Worm (Caenorhabditis elegans): ENCODE data around the gene ZC416.2.

ZC416.2 gene

DNA sequence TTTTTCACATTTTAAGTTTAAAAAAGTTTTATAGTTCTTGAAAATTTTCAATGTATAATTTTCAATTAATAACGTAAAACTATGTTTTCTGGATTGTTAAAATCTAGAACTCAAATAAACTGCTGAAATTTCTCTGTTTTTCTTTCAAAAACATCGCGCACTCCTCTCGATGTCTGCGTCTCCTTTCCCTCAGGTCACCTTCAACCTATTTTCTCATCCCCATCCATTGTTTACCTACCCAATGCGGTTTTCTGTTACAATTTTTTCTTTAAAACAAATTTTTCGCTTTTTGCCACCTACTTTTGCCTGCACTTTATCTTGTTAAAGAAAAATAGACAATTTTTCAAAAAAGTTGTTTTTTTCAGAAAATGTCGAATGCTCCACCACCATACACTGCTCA lies at the start of gene ZC416.2:
Gene ZC416.2 (plus strand): TSS at position 366 of the 400 bp plus-strand sequence.
- TF ChIP-seq hmg-11 (tag; optimal IDR thresholded peaks at IDR 0.05) (peak; percentile 39), nfya-1 (tag; optimal IDR thresholded peaks at IDR 0.05; ENCODE audit: insufficient read depth) (peak; percentile 4), nhr-67 (tag; optimal IDR thresholded peaks at IDR 0.05) (no peak), pha-4 (tag; optimal IDR thresholded peaks at IDR 0.05) (peak; percentile 89)

DNA sequence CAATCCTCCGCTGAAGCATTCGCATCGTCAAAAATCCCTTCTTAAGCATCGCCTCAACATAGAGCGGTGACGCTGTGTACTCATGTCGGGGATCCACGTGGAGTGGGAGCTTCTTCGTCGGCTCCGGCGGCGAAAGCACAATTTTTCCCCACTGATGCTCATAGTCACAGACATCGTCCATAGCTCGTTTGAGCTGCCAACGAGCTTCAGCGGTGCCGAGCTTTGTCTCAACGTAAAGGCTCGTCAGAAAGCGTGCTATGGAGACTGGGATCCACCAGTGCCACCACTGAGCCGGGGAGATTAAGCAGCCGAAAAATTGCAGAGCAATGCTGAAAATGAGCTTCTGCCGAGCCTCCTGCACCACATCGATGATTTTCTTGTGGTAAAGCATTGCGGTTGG lies 42.6 kb upstream of the ZC416.2 start:
- TF ChIP-seq elt-2 (tag; optimal IDR thresholded peaks at IDR 0.05) (no peak), sea-2 (GFP tag; optimal IDR thresholded peaks at IDR 0.05) (no peak), fkh-10 (GFP tag; optimal IDR thresholded peaks at IDR 0.05) (no peak), unc-62 (GFP tag; optimal IDR thresholded peaks at IDR 0.05) (no peak), nhr-67 (tag; optimal IDR thresholded peaks at IDR 0.05) (no peak), aly-2 (tag; optimal IDR thresholded peaks at IDR 0.05) (no peak), hmg-11 (tag; optimal IDR thresholded peaks at IDR 0.05) (no peak), nhr-77 (tag; optimal IDR thresholded peaks at IDR 0.05) (no peak), egl-5 (tag; optimal IDR thresholded peaks at IDR 0.05) (no peak), fkh-2 (tag; optimal IDR thresholded peaks at IDR 0.05) (no peak), ZK546.5 (tag; optimal IDR thresholded peaks at IDR 0.05) (no peak), nhr-23 (tag; optimal IDR thresholded peaks at IDR 0.05) (no peak), egl-27 (tag; optimal IDR thresholded peaks at IDR 0.05) (no peak), elt-1 (tag; optimal IDR thresholded peaks at IDR 0.05) (no peak)

DNA sequence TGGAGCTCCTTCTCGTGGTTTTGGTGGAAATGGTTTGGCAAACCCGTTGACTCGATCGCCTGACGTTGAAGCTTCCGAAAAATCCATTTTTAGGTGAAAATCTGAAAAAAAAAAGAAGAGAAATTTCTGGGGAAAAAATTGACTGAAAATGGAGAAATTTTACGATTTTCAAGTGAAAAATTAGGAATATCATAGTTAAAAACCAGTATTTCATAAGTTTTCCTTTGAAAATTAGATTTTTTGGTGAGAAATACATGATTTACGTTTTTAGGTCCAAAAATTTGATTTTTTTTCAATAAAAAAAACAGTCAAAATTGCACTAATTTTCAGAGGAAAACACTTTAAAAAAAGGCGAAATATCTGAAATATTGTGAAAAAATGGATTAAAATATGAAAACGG lies 39.9 kb upstream of the ZC416.2 start, which contains the start of gene taf-2:
Gene taf-2 (minus strand): TSS at position 101 of the 400 bp plus-strand sequence.
- TF ChIP-seq nhr-43 (tag; optimal IDR thresholded peaks at IDR 0.05; ENCODE audit: poor library complexity, severe bottlenecking) (no peak), jun-1 (tag; optimal IDR thresholded peaks at IDR 0.05) (no peak), eor-1 (tag; optimal IDR thresholded peaks at IDR 0.05) (no peak), skn-1 (tag; optimal IDR thresholded peaks at IDR 0.05) (no peak), ZK546.5 (tag; optimal IDR thresholded peaks at IDR 0.05) (no peak), lsy-12 (tag; optimal IDR thresholded peaks at IDR 0.05) (no peak), daf-12 (tag; optimal IDR thresholded peaks at IDR 0.05) (no peak), nhr-28 (tag; optimal IDR thresholded peaks at IDR 0.05) (no peak), nhr-11 (tag; optimal IDR thresholded peaks at IDR 0.05) (no peak), nhr-23 (tag; optimal IDR thresholded peaks at IDR 0.05) (no peak), elt-3 (tag; optimal IDR thresholded peaks at IDR 0.05) (no peak), nhr-76 (tag; optimal IDR thresholded peaks at IDR 0.05) (no peak), aly-2 (tag; optimal IDR thresholded peaks at IDR 0.05) (no peak), mdl-1 (tag; optimal IDR thresholded peaks at IDR 0.05) (no peak), hmg-11 (tag; optimal IDR thresholded peaks at IDR 0.05) (no peak), ceh-9 (tag; optimal IDR thresholded peaks at IDR 0.05) (no peak), pqm-1 (tag; optimal IDR thresholded peaks at IDR 0.05) (no peak), tbx-2 (tag; optimal IDR thresholded peaks at IDR 0.05) (no peak)

DNA sequence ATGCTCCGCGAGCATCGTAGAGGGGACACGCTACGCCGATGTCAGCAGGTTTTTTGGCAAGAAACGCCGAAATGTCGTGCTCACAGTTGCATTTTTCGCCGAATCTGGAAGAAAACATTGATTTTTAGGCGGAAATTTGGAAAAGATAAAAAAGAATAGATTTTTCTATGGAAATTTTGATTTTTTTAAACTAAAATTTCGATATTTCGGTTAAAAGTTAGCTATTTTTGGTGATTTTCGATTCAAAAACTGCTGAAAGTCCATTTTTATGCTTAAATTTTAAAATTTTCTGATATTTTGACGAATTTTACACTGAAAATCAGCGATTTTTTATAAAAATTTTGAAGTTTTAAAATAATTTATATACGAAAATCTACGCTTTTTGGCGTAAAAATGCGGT lies 36.1 kb upstream of the ZC416.2 start:
- TF ChIP-seq nhr-67 (tag; optimal IDR thresholded peaks at IDR 0.05) (no peak), lin-39 (tag; optimal IDR thresholded peaks at IDR 0.05) (no peak), R02D3.7 (tag; optimal IDR thresholded peaks at IDR 0.05) (no peak), skn-1 (tag; optimal IDR thresholded peaks at IDR 0.05) (no peak), pqm-1 (tag; optimal IDR thresholded peaks at IDR 0.05) (no peak)

DNA sequence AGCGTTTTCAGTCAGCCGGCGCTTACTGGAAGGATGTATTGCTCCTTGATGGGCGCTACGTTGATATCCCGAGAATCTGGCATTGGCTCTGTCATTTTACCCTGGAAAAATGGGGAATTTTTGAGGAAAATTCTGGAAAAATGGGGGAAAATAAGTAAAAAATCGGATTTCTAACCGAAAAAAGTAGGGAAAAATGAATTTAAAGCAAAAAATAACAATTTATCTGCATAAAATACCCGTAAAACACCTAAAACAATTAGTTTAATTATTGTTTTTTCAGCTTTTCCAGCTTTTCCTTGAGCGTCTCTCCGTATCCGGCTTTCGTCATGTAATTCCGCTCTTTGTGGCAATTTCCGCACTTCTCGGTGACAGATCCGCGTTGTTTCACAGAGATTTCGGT lies 35.0 kb upstream of the ZC416.2 start, which contains the start of gene Y37E11B.5:
Gene Y37E11B.5 (minus strand): TSS at position 101 of the 400 bp plus-strand sequence.
- TF ChIP-seq jun-1 (tag; optimal IDR thresholded peaks at IDR 0.05): no peak
- TF ChIP-seq nhr-237 (tag; optimal IDR thresholded peaks at IDR 0.05): no peak
- TF ChIP-seq ceh-9 (tag; optimal IDR thresholded peaks at IDR 0.05): no peak
- no peak for TF ChIP-seq nfya-1 (tag; optimal IDR thresholded peaks at IDR 0.05; ENCODE audit: insufficient read depth)
- TF ChIP-seq sea-2 (GFP tag; optimal IDR thresholded peaks at IDR 0.05): no peak
- TF ChIP-seq egl-27 (tag; optimal IDR thresholded peaks at IDR 0.05): no peak
- TF ChIP-seq lin-39 (tag; optimal IDR thresholded peaks at IDR 0.05): no peak
- no peak for TF ChIP-seq ZK546.5 (tag; optimal IDR thresholded peaks at IDR 0.05)
- TF ChIP-seq daf-12 (tag; optimal IDR thresholded peaks at IDR 0.05): no peak
- no peak for TF ChIP-seq nhr-67 (tag; optimal IDR thresholded peaks at IDR 0.05)
- no peak for TF ChIP-seq tbx-2 (tag; optimal IDR thresholded peaks at IDR 0.05)
- TF ChIP-seq egl-5 (tag; optimal IDR thresholded peaks at IDR 0.05): no peak
- no peak for TF ChIP-seq zag-1 (tag; optimal IDR thresholded peaks at IDR 0.05)
- no peak for TF ChIP-seq ama-1 (optimal IDR thresholded peaks at IDR 0.05)
- no peak for TF ChIP-seq fkh-10 (GFP tag; optimal IDR thresholded peaks at IDR 0.05)
- no peak for TF ChIP-seq pha-4 (tag; optimal IDR thresholded peaks at IDR 0.05)

All from whole organism, L3 larva.